Fruit fly (Drosophila melanogaster) Kc167 (cell line): ENCODE results near the gene Ets97D.

Experiments
- Myc ChIP-seq: fragments of >200 bp; optimal IDR thresholded peaks from 2 replicates; lab custom pipeline; 2017; ENCODE audit warnings: missing external identifiers
- Sin3A ChIP-seq: fragments of >200 bp; optimal IDR thresholded peaks from 2 replicates; lab custom pipeline; 2018; ENCODE audit warnings: missing external identifiers
- h ChIP-seq: fragments of >200 bp; optimal IDR thresholded peaks from 3 replicates; lab custom pipeline; 2018; ENCODE audit warnings: missing external identifiers
- ttk ChIP-seq: sonication (Bioruptor generic); optimal IDR thresholded peaks from 2 replicates; lab custom pipeline; 2017; ENCODE audit warnings: missing external identifiers

DNA sequence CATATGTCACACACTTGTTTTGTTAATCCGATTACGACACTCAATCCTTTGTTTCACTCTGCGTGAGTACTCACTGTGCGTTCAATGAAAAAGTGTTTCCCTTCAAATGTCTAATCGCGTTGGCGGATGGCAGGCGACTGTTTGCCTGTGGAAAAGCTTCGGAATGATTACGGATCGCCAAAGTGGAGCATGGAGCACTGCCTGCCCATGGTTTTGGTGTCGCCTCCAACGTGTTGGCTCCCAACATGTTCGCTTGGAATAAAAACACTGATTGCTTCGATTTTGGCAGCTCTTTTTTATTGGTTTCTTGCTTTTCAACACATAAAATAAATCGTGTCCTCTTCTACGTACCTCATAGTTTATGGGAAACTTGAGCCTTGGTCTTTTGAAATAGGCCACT is 40.8 kb downstream of the Ets97D start, which contains the start of gene SPARC:
- TF ChIP-seq h (lab: Kevin White, UChicago), result no peak
- no peak for TF ChIP-seq ttk (lab: Kevin White, UChicago)
- no peak for TF ChIP-seq Sin3A (lab: Kevin White, UChicago)
- no peak for TF ChIP-seq Myc (lab: Kevin White, UChicago)
